Worm (Caenorhabditis elegans) whole organism, mixed stage, embryonic: ENCODE results near the gene srbc-75.

ENCODE experiments used
- M03D4.4 ChIP-seq: sonication (generic microtip); optimal IDR thresholded peaks from 2 replicates; lab custom pipeline; 2017; ENCODE audit warnings: mild to moderate bottlenecking, missing genetic modification characterization, missing compliant biosample characterization
- bed-3 ChIP-seq: fragments of 200-800 bp; sonication (Bioruptor generic); optimal IDR thresholded peaks from 3 replicates; lab custom pipeline; 2018; ENCODE audit warnings: mild to moderate bottlenecking, missing genetic modification characterization, moderate library complexity, missing compliant biosample characterization
- blmp-1 ChIP-seq: fragments of 150-350 bp; optimal IDR thresholded peaks from 2 replicates; lab custom pipeline; 2014; ENCODE audit warnings: missing biosample characterization, missing genetic modification characterization
- ceh-39 ChIP-seq: fragments of 150-350 bp; optimal IDR thresholded peaks from 2 replicates; lab custom pipeline; 2014; ENCODE audit warnings: missing biosample characterization, missing genetic modification characterization
- ceh-43 ChIP-seq: fragments of 200-800 bp; sonication (Bioruptor generic); optimal IDR thresholded peaks from 2 replicates; lab custom pipeline; 2018; ENCODE audit warnings: mild to moderate bottlenecking, missing genetic modification characterization, moderate library complexity, missing compliant biosample characterization
- ceh-83 ChIP-seq: fragments of 200-800 bp; sonication (Bioruptor generic); optimal IDR thresholded peaks from 2 replicates; lab custom pipeline; 2018; ENCODE audit warnings: mild to moderate bottlenecking, missing genetic modification characterization, missing compliant biosample characterization
- ces-1 ChIP-seq: fragments of 150-350 bp; optimal IDR thresholded peaks from 2 replicates; lab custom pipeline; 2014; ENCODE audit warnings: missing biosample characterization, missing genetic modification reagents, missing genetic modification characterization
- cnd-1 ChIP-seq: fragments of 200-800 bp; sonication (Bioruptor generic); optimal IDR thresholded peaks from 2 replicates; lab custom pipeline; 2018; ENCODE audit warnings: mild to moderate bottlenecking, missing genetic modification characterization, missing compliant biosample characterization
- drap-1 ChIP-seq: fragments of 200-800 bp; sonication (Bioruptor generic); optimal IDR thresholded peaks from 3 replicates; lab custom pipeline; 2018; ENCODE audit warnings: mild to moderate bottlenecking, missing genetic modification characterization, missing compliant biosample characterization
- elt-3 ChIP-seq: fragments of 150-350 bp; optimal IDR thresholded peaks from 2 replicates; lab custom pipeline; 2014; ENCODE audit warnings: missing biosample characterization, missing genetic modification characterization
- flh-1 ChIP-seq: fragments of 200-800 bp; sonication (Bioruptor generic); optimal IDR thresholded peaks from 2 replicates; lab custom pipeline; 2018; ENCODE audit warnings: mild to moderate bottlenecking, missing genetic modification characterization, moderate library complexity, missing compliant biosample characterization
- ham-2 ChIP-seq: fragments of 200-800 bp; sonication (Bioruptor generic); optimal IDR thresholded peaks from 2 replicates; lab custom pipeline; 2018; ENCODE audit warnings: mild to moderate bottlenecking, missing genetic modification characterization, missing compliant biosample characterization
- hlh-1 ChIP-seq: fragments of 150-350 bp; optimal IDR thresholded peaks from 2 replicates; lab custom pipeline; 2014; ENCODE audit warnings: missing biosample characterization, missing genetic modification reagents, missing genetic modification characterization
- lin-13 ChIP-seq: fragments of 150-350 bp; optimal IDR thresholded peaks from 2 replicates; lab custom pipeline; 2014; ENCODE audit warnings: missing biosample characterization, missing genetic modification characterization
- lin-32 ChIP-seq: fragments of 200-800 bp; sonication (Bioruptor generic); optimal IDR thresholded peaks from 2 replicates; lab custom pipeline; 2018; ENCODE audit warnings: mild to moderate bottlenecking, missing genetic modification characterization, missing compliant biosample characterization
- lsy-2 ChIP-seq: fragments of 150-350 bp; optimal IDR thresholded peaks from 2 replicates; lab custom pipeline; 2014; ENCODE audit warnings: missing biosample characterization, missing genetic modification characterization
- mab-5 ChIP-seq: fragments of 150-350 bp; optimal IDR thresholded peaks from 2 replicates; lab custom pipeline; 2014; ENCODE audit warnings: missing biosample characterization, missing genetic modification characterization
- mep-1 ChIP-seq: fragments of 150-350 bp; optimal IDR thresholded peaks from 2 replicates; lab custom pipeline; 2017; ENCODE audit warnings: missing biosample characterization, missing genetic modification reagents, missing genetic modification characterization, inconsistent platforms
- mls-2 ChIP-seq: sonication (generic microtip); optimal IDR thresholded peaks from 2 replicates; lab custom pipeline; 2016; ENCODE audit warnings: mild to moderate bottlenecking, missing genetic modification characterization, moderate library complexity, missing compliant biosample characterization
- nhr-12 ChIP-seq: fragments of 150-350 bp; optimal IDR thresholded peaks from 2 replicates; lab custom pipeline; 2014; ENCODE audit warnings: missing biosample characterization, missing genetic modification characterization
- nhr-2 ChIP-seq: fragments of 150-350 bp; optimal IDR thresholded peaks from 2 replicates; lab custom pipeline; 2014; ENCODE audit warnings: missing biosample characterization, missing genetic modification characterization
- nhr-237 ChIP-seq: fragments of 150-350 bp; optimal IDR thresholded peaks from 2 replicates; lab custom pipeline; 2014; ENCODE audit warnings: missing biosample characterization, missing genetic modification characterization
- nhr-76 ChIP-seq: sonication (generic microtip); optimal IDR thresholded peaks from 2 replicates; lab custom pipeline; 2017; ENCODE audit warnings: missing biosample characterization, missing genetic modification characterization
- pha-4 ChIP-seq: fragments of 150-350 bp; optimal IDR thresholded peaks from 2 replicates; lab custom pipeline; 2018; ENCODE audit warnings: missing biosample characterization, missing genetic modification reagents, missing genetic modification characterization
- sem-2 ChIP-seq: fragments of 200-800 bp; sonication (Bioruptor generic); optimal IDR thresholded peaks from 2 replicates; lab custom pipeline; 2018; ENCODE audit warnings: mild to moderate bottlenecking, missing genetic modification characterization, missing compliant biosample characterization
- sptf-1 ChIP-seq: sonication (generic microtip); optimal IDR thresholded peaks from 2 replicates; lab custom pipeline; 2017; ENCODE audit warnings: mild to moderate bottlenecking, missing genetic modification characterization, moderate library complexity, missing compliant biosample characterization
- tbx-8 ChIP-seq: fragments of 200-800 bp; sonication (Bioruptor generic); optimal IDR thresholded peaks from 2 replicates; lab custom pipeline; 2018; ENCODE audit warnings: mild to moderate bottlenecking, missing genetic modification characterization, moderate library complexity, missing compliant biosample characterization
- unc-120 ChIP-seq: sonication (generic microtip); optimal IDR thresholded peaks from 2 replicates; lab custom pipeline; 2017; ENCODE audit warnings: missing genetic modification characterization, missing compliant biosample characterization; ENCODE audit not compliant: poor library complexity, severe bottlenecking
- unc-39 ChIP-seq: fragments of 150-350 bp; optimal IDR thresholded peaks from 2 replicates; lab custom pipeline; 2014; ENCODE audit warnings: missing biosample characterization, missing genetic modification characterization
- unc-62 ChIP-seq: fragments of 150-350 bp; optimal IDR thresholded peaks from 2 replicates; lab custom pipeline; 2014; ENCODE audit warnings: missing biosample characterization, missing genetic modification reagents, missing genetic modification characterization
- zip-8 ChIP-seq: fragments of 150-350 bp; optimal IDR thresholded peaks from 2 replicates; lab custom pipeline; 2014; ENCODE audit warnings: missing biosample characterization, missing genetic modification characterization
- ztf-11 ChIP-seq: fragments of 150-350 bp; optimal IDR thresholded peaks from 2 replicates; lab custom pipeline; 2014; ENCODE audit warnings: missing biosample characterization, missing genetic modification characterization

Gene srbc-75

ce11 chrV:15285984-15286383 lies 32.4 kb downstream of the srbc-75 start:
- no peak for TF ChIP-seq ham-2 (GFP tag; lab: Kevin White, UChicago)
- TF ChIP-seq unc-39 = no peak
- TF ChIP-seq pha-4 (tag; lab: Kevin White, UChicago) = no peak
- TF ChIP-seq nhr-12 (tag; lab: Kevin White, UChicago) = no peak
- TF ChIP-seq ceh-39 (tag; lab: Kevin White, UChicago) = no peak
- TF ChIP-seq, all 35 proteins: peak for 0

ce11 chrV:15287856-15288255 lies 34.2 kb downstream of the srbc-75 start, which contains the start of gene cyp-34A1:
Gene cyp-34A1 (minus strand): TSS chrV:15287956.
- TF ChIP-seq nhr-12 (tag; lab: Kevin White, UChicago) = no peak
- TF ChIP-seq tbx-8 = no peak
- TF ChIP-seq zip-8 (tag; lab: Kevin White, UChicago) = no peak
- no peak for TF ChIP-seq mls-2 (tag; lab: Kevin White, UChicago)
- no peak for TF ChIP-seq lin-13 (tag; lab: Kevin White, UChicago)
- no peak for TF ChIP-seq bed-3 (GFP tag; lab: Kevin White, UChicago)
- no peak for TF ChIP-seq pha-4 (tag; lab: Kevin White, UChicago)
- no peak for TF ChIP-seq mep-1 (tag; lab: Kevin White, UChicago)
- TF ChIP-seq sptf-1 (tag; lab: Kevin White, UChicago) = no peak
- no peak for TF ChIP-seq hlh-1
- no peak for TF ChIP-seq unc-39
- TF ChIP-seq mab-5 (tag; lab: Kevin White, UChicago) = no peak
- TF ChIP-seq ham-2 (GFP tag; lab: Kevin White, UChicago) = no peak
- TF ChIP-seq, all 35 proteins: peak for 0

DNA sequence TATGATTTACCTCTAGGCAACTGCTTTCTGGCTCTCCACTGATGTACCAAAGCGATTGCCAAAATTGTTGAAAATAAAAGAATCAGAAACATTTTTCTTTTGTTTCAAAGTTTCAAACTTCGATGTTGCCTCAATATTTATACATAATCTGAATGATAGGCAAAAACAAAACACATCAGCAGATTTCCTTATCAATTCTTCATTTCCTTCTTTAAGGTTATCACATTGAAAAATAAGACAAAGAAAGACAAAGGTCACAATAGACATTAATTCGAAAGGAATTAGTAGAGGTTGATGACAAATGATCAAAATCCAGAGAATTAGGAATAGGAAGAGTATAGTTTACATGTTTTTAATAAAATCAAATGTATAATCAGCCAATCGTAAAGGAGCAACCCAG lies 37.4 kb downstream of the srbc-75 start, which contains the start of gene cyp-34A2:
TSS of gene cyp-34A2 (minus strand) at position 101 of the 400 bp plus-strand sequence.
- no peak for TF ChIP-seq pha-4 (tag; lab: Kevin White, UChicago)
- no peak for TF ChIP-seq sem-2 (GFP tag; lab: Kevin White, UChicago)
- TF ChIP-seq lsy-2 (tag; lab: Kevin White, UChicago) = no peak
- TF ChIP-seq ces-1 (GFP tag; lab: Kevin White, UChicago) = no peak
- no peak for TF ChIP-seq ceh-43 (GFP tag; lab: Kevin White, UChicago)
- TF ChIP-seq drap-1 (GFP tag; lab: Kevin White, UChicago) = no peak
- no peak for TF ChIP-seq unc-39

DNA sequence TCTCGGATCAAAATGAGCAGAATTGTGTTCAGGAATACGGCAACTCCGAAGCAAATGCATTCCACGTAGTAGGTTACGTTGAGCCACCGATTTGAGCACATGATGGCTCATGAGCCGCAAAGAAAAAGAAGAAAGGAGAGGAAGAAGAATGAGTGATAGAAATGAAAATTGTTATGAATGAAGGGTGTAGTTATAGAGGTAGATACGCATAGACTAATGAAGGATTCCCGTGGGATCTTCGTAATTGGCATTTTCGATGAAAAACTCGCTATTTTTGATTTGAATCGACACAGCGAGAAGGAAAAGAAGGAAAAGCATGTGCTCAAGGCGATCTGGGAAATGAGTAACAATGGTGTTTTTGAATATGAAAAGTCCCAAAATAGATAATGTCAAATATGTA lies 40.2 kb downstream of the srbc-75 start, which contains the start of gene str-96:
TSS of gene str-96 (minus strand) at position 101 of the 400 bp plus-strand sequence.
- TF ChIP-seq unc-39 (no peak), blmp-1 (tag; lab: Kevin White, UChicago) (no peak), unc-120 (tag; lab: Kevin White, UChicago) (no peak), sptf-1 (tag; lab: Kevin White, UChicago) (no peak), drap-1 (GFP tag; lab: Kevin White, UChicago) (no peak), tbx-8 (no peak), zip-8 (tag; lab: Kevin White, UChicago) (no peak), ceh-39 (tag; lab: Kevin White, UChicago) (no peak), ham-2 (GFP tag; lab: Kevin White, UChicago) (no peak), mep-1 (tag; lab: Kevin White, UChicago) (no peak), lsy-2 (tag; lab: Kevin White, UChicago) (no peak), unc-62 (no peak), ces-1 (GFP tag; lab: Kevin White, UChicago) (no peak), cnd-1 (tag; lab: Kevin White, UChicago) (no peak)
- TF ChIP-seq, all 35 proteins: peak for 0

DNA sequence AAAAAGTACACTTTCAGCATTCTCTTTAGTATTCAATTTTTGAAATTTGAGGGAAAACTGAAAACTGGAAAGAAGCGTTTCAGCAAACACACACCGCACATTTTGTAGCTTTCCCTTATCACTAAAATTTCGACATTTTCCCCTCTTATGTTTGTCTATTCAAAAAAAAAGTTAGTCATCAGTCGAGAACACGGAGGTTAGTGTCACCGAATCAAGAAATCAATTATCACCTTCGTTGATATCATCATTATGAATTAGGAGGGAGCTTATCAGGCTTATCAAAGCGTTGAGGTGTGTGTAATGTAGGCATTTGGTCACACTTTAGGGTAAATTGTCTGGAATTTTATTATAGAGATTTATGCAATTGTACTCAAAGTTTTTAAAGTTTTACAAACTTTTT lies 45.0 kb downstream of the srbc-75 start, which contains the start of gene cpr-3:
TSS of gene cpr-3 (minus strand) at position 104 of the 400 bp plus-strand sequence.
- no peak for TF ChIP-seq lin-32 (GFP tag; lab: Kevin White, UChicago)
- no peak for TF ChIP-seq nhr-237 (tag; lab: Kevin White, UChicago)
- no peak for TF ChIP-seq ham-2 (GFP tag; lab: Kevin White, UChicago)
- no peak for TF ChIP-seq nhr-12 (tag; lab: Kevin White, UChicago)
- TF ChIP-seq M03D4.4 (tag; lab: Kevin White, UChicago) = no peak
- no peak for TF ChIP-seq nhr-76
- TF ChIP-seq ceh-39 (tag; lab: Kevin White, UChicago) = no peak
- no peak for TF ChIP-seq flh-1 (GFP tag; lab: Kevin White, UChicago)
- TF ChIP-seq ztf-11 (tag; lab: Kevin White, UChicago) = no peak
- TF ChIP-seq unc-62 = no peak
- no peak for TF ChIP-seq drap-1 (GFP tag; lab: Kevin White, UChicago)
- no peak for TF ChIP-seq pha-4 (tag; lab: Kevin White, UChicago)
- TF ChIP-seq elt-3 (tag; lab: Kevin White, UChicago) = no peak
- no peak for TF ChIP-seq ceh-43 (GFP tag; lab: Kevin White, UChicago)
- TF ChIP-seq blmp-1 (tag; lab: Kevin White, UChicago) = no peak
- no peak for TF ChIP-seq unc-120 (tag; lab: Kevin White, UChicago)
- no peak for TF ChIP-seq ceh-83 (GFP tag; lab: Kevin White, UChicago)
- TF ChIP-seq nhr-2 (tag; lab: Kevin White, UChicago) = no peak
- TF ChIP-seq, all 35 proteins: peak for 0
